Worm (Caenorhabditis elegans) whole organism, L3 larva: Measurements from ENCODE around the gene C34E10.9.

Source experiments
- unc-39 ChIP-seq: sonication (generic microtip); optimal IDR thresholded peaks from 4 replicates; lab custom pipeline; 2017; ENCODE audit warnings: missing biosample characterization, missing genetic modification characterization
- unc-62 ChIP-seq: fragments of 150-350 bp; sonication (generic microtip); optimal IDR thresholded peaks from 4 replicates; lab custom pipeline; 2014; ENCODE audit warnings: missing biosample characterization, missing genetic modification reagents, missing genetic modification characterization

ce11 chrIII:5260394-5260793 lies 2.8 kb downstream of the C34E10.9 start, which contains the start of gene gop-3:
- TF ChIP-seq unc-62 (GFP tag; lab: Kevin White, UChicago) (no peak), unc-39 (no peak)
